Worm (Caenorhabditis elegans): ENCODE measurements around the gene R01B10.3.

R01B10.3 gene

ce11 chrV:6017630-6018029 is 27.3 kb downstream of the R01B10.3 start, which contains the start of the genes rpt-2 and aps-1 (continued):
- no peak for TF ChIP-seq ZK546.5 (tag; optimal IDR thresholded peaks at IDR 0.05)
- no peak for TF ChIP-seq ceh-82 (tag; optimal IDR thresholded peaks at IDR 0.05)
- TF ChIP-seq skn-1 (tag; optimal IDR thresholded peaks at IDR 0.05): peak; percentile 100
- TF ChIP-seq nhr-67 (tag; optimal IDR thresholded peaks at IDR 0.05): no peak
- TF ChIP-seq nhr-237 (tag; optimal IDR thresholded peaks at IDR 0.05): no peak
- TF ChIP-seq lin-39 (tag; optimal IDR thresholded peaks at IDR 0.05): peak; percentile 75
- TF ChIP-seq nhr-25 (tag; optimal IDR thresholded peaks at IDR 0.05): peak; percentile 85
- TF ChIP-seq mml-1 (tag; optimal IDR thresholded peaks at IDR 0.05): no peak
- no peak for TF ChIP-seq daf-12 (tag; optimal IDR thresholded peaks at IDR 0.05)
- TF ChIP-seq hmg-11 (tag; optimal IDR thresholded peaks at IDR 0.05): peak; percentile 27
- no peak for TF ChIP-seq nhr-77 (tag; optimal IDR thresholded peaks at IDR 0.05)
- peak; percentile 49 for TF ChIP-seq elt-2 (tag; optimal IDR thresholded peaks at IDR 0.05)
- TF ChIP-seq nhr-76 (tag; optimal IDR thresholded peaks at IDR 0.05): no peak
- TF ChIP-seq R02D3.7 (tag; optimal IDR thresholded peaks at IDR 0.05): peak; percentile 59
- peak; percentile 97 for TF ChIP-seq lin-15B (tag; optimal IDR thresholded peaks at IDR 0.05)
- no peak for TF ChIP-seq unc-62 (GFP tag; optimal IDR thresholded peaks at IDR 0.05)
- TF ChIP-seq ztf-11 (tag; optimal IDR thresholded peaks at IDR 0.05): no peak
- no peak for TF ChIP-seq zag-1 (tag; optimal IDR thresholded peaks at IDR 0.05)
- TF ChIP-seq ama-1 (optimal IDR thresholded peaks at IDR 0.05): no peak
- peak; percentile 62 for TF ChIP-seq lsy-12 (tag; optimal IDR thresholded peaks at IDR 0.05)
- TF ChIP-seq mdl-1 (tag; optimal IDR thresholded peaks at IDR 0.05): no peak
- TF ChIP-seq egl-27 (tag; optimal IDR thresholded peaks at IDR 0.05): no peak

ce11 chrV:6016097-6016496 is 28.8 kb downstream of the R01B10.3 start:
- TF ChIP-seq nhr-23 (tag; optimal IDR thresholded peaks at IDR 0.05) (peak; percentile 16), zag-1 (tag; optimal IDR thresholded peaks at IDR 0.05) (no peak), aly-2 (tag; optimal IDR thresholded peaks at IDR 0.05) (no peak), R02D3.7 (tag; optimal IDR thresholded peaks at IDR 0.05) (no peak)

ce11 chrV:6015546-6016089 is 29.3 kb downstream of the R01B10.3 start:
- no peak for TF ChIP-seq zag-1 (tag; optimal IDR thresholded peaks at IDR 0.05)
- no peak for TF ChIP-seq aly-2 (tag; optimal IDR thresholded peaks at IDR 0.05)
- TF ChIP-seq lsy-12 (tag; optimal IDR thresholded peaks at IDR 0.05): no peak
- TF ChIP-seq snpc-4 (tag; optimal IDR thresholded peaks at IDR 0.05): no peak
- no peak for TF ChIP-seq nhr-237 (tag; optimal IDR thresholded peaks at IDR 0.05)
- no peak for TF ChIP-seq ceh-9 (tag; optimal IDR thresholded peaks at IDR 0.05)
- no peak for TF ChIP-seq nhr-25 (tag; optimal IDR thresholded peaks at IDR 0.05)
- TF ChIP-seq lin-15B (tag; optimal IDR thresholded peaks at IDR 0.05): no peak
- TF ChIP-seq nfya-1 (tag; optimal IDR thresholded peaks at IDR 0.05; ENCODE audit: insufficient read depth): no peak
- no peak for TF ChIP-seq nhr-11 (tag; optimal IDR thresholded peaks at IDR 0.05)
- no peak for TF ChIP-seq eor-1 (tag; optimal IDR thresholded peaks at IDR 0.05)
- no peak for TF ChIP-seq nhr-77 (tag; optimal IDR thresholded peaks at IDR 0.05)
- no peak for TF ChIP-seq nhr-28 (tag; optimal IDR thresholded peaks at IDR 0.05)
- no peak for TF ChIP-seq fos-1 (tag; optimal IDR thresholded peaks at IDR 0.05)
- TF ChIP-seq ceh-28 (tag; optimal IDR thresholded peaks at IDR 0.05): no peak

- TF ChIP-seq elt-2 (tag; optimal IDR thresholded peaks at IDR 0.05) (peak; percentile 45), pqm-1 (tag; optimal IDR thresholded peaks at IDR 0.05) (peak; percentile 32), ztf-11 (tag; optimal IDR thresholded peaks at IDR 0.05) (no peak)
These were observed 32.5 kb downstream of the R01B10.3 start for ce11 chrV:6012401-6012800.

- no peak for TF ChIP-seq nfya-1 (tag; optimal IDR thresholded peaks at IDR 0.05; ENCODE audit: insufficient read depth)
- TF ChIP-seq jun-1 (tag; optimal IDR thresholded peaks at IDR 0.05): peak; percentile 64
- TF ChIP-seq elt-2 (tag; optimal IDR thresholded peaks at IDR 0.05): no peak
- TF ChIP-seq egl-5 (tag; optimal IDR thresholded peaks at IDR 0.05): no peak
- TF ChIP-seq ceh-16 (tag; optimal IDR thresholded peaks at IDR 0.05): no peak
- no peak for TF ChIP-seq eor-1 (tag; optimal IDR thresholded peaks at IDR 0.05)
- no peak for TF ChIP-seq aly-2 (tag; optimal IDR thresholded peaks at IDR 0.05)
- TF ChIP-seq mml-1 (tag; optimal IDR thresholded peaks at IDR 0.05): no peak
These were observed 34.3 kb downstream of the R01B10.3 start for ce11 chrV:6010642-6011041.

Data from whole organism, L3 larva.